Fruit fly (Drosophila melanogaster) whole organism: Measurements from ENCODE around the gene ppk28.

ENCODE experiments used
- CG8478 ChIP-seq: fragments of >200 bp; optimal IDR thresholded peaks from 2 replicates; lab custom pipeline; 2018; ENCODE audit warnings: inconsistent platforms
- Dll ChIP-seq: fragments of >200 bp; optimal IDR thresholded peaks from 2 replicates; lab custom pipeline; 2017
- EcR ChIP-seq, 2 experiments: fragments of >200 bp; optimal IDR thresholded peaks; 2 replicates each; lab custom pipeline; 2017; ENCODE audit warnings: missing biosample characterization in 2 of 2, missing genetic modification characterization in 2 of 2, missing genetic modification reagents in 2 of 2
- pan ChIP-seq: fragments of >200 bp; optimal IDR thresholded peaks from 2 replicates; lab custom pipeline; 2017
- psq ChIP-seq: fragments of >200 bp; optimal IDR thresholded peaks from 2 replicates; lab custom pipeline; 2017
- usp ChIP-seq: fragments of >200 bp; optimal IDR thresholded peaks from 2 replicates; lab custom pipeline; 2017; ENCODE audit warnings: missing biosample characterization, missing genetic modification characterization, mixed read lengths

DNA sequence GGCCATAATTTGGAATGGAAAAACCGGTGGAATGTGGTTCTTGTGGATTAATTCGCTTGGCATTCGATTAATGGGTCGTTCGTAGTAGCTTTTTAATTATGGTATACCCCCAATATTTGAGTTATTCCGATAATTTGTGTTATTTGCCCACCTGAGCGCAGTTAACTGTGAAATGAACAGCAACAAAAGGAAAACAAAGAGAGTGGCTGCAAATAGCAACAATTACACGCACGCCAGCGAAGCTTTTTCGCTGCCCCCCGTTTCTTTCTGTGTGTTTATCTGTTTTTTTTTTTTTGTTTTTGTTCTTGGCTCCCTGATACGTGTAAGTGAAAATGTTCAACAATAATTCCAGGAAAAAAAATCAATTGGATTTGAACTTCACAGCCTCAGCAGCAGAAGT lies 6.0 kb upstream of the ppk28 start:
- TF ChIP-seq CG8478 (no peak), psq (no peak), usp (GFP tag; lab: Kevin White, UChicago) (no peak), EcR (GFP tag; optimal IDR thresholded peaks at IDR 0.05; lab: Kevin White, UChicago) (no peak), pan (lab: Kevin White, UChicago) (no peak), Dll (lab: Kevin White, UChicago) (no peak)
